Fruit fly (Drosophila melanogaster) S2 (cell line): Measurements from ENCODE around the gene ppk31.

ENCODE experiments used
- CG8478 ChIP-seq: fragments of >200 bp; optimal IDR thresholded peaks from 2 replicates; lab custom pipeline; 2018
- CTCF ChIP-seq, 2 experiments: fragments of >200 bp; optimal IDR thresholded peaks; 2 replicates each; lab custom pipeline; 2018

- TF ChIP-seq CTCF (optimal IDR thresholded peaks at IDR 0.05; lab: Kevin White, UChicago) (no peak), CG8478 (lab: Kevin White, UChicago) (no peak)
Measured at dm6 chr3R:27135692-27136641, 27.0 kb upstream of the ppk31 start.
